Fruit fly (Drosophila melanogaster): Measurements from ENCODE around the gene CG9287.

DNA sequence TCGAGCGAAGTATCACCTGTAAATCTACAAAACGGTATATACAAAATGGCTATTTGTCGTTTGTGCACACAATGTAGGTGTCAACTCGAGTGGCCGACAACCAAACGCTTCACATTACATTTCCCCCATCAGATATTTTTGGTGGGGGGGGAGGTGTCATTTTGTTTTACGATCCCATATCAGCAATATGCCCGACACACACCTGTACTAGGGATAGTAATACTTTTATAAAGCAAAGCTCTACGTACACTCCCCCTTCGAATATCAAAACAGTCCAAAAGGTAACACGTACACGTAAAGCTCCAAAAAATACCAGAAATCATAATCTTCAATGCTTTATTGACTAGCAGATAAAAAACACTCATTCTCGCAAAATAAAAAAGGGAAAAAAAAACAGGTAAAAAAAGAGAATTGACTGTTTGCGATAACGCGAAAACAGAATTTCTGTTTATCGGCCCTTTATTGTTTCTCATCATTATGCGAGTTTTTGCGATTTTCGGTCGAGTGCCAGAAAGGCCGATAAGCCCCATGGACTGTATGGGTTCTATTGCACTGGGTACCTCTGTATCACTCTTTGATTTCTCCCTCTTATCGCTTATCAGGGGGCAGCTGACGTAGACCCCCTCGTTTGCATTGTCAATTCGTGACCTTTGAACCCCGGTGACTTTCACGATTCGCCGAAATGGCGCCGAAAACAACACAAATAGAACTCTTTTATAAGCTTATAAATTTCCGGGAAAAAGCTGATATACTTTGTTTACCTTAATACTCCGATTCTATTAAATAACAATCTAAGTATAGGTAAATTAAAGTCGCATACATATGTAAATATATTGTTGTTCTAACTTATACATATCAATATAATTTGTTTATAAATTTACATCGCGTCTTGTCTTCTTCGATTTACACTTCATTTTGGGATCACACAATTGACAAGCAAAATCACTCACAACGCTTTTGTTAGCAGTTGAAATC is 25.3 kb upstream of the CG9287 start, which contains the start of gene CatB:
- no peak for TF ChIP-seq spab (GFP tag; optimal IDR thresholded peaks at IDR 0.05)
- no peak for TF ChIP-seq CG6854 (GFP tag; optimal IDR thresholded peaks at IDR 0.05)
- no peak for TF ChIP-seq Blimp-1 (GFP tag; optimal IDR thresholded peaks at IDR 0.05)
- TF ChIP-seq eg (GFP tag; IDR thresholded peaks at IDR 0.05): no peak
- TF ChIP-seq CG6163 (GFP tag; IDR thresholded peaks at IDR 0.05): no peak
- TF ChIP-seq Lpt (GFP tag; optimal IDR thresholded peaks at IDR 0.05): no peak
- TF ChIP-seq Met (GFP tag; optimal IDR thresholded peaks at IDR 0.05): no peak
- TF ChIP-seq net (GFP tag; optimal IDR thresholded peaks at IDR 0.05): no peak
- no peak for TF ChIP-seq Hr39 (GFP tag; optimal IDR thresholded peaks at IDR 0.05)
- TF ChIP-seq CG8319 (GFP tag; optimal IDR thresholded peaks at IDR 0.05): no peak
- no peak for TF ChIP-seq CG6792 (GFP tag; optimal IDR thresholded peaks at IDR 0.05)
